Fruit fly (Drosophila melanogaster): ENCODE data around the gene Nedd4.
A peak's percentile ranks its signal among the peaks of the same experiment; 100 is the strongest.

Gene Nedd4

DNA sequence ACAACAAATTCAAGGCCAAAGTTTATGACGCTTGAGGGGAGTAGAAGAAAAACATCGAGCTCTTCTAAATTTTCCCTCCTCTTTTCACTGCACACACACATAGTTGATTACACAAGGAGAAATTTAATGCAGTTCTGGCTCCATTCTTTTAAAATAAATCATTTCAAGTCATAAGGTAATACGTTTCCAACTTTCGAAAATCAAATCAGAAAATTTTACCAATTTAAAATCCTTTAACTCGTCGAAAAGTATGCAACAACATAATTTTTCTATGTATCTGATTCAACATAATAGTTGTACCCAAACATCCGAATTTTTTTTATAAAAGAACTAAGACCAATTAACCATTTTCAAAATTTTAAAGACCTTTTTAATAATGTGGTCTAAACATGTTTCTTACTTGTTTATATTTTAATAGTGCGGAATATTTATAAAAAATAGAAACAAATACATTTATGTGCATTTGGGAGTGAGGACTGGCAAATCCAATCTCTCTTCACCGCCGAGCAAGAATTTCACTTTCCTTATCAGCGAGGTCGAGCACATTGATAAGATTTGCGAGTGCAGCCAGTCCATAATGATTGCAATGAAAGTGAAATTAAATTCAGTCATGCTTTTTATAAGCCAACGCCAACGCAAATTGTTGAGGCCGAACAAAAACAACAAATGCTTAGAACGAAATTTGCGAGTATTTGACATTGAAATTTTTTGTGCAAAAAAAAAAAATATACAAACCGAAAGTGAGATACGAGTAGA, 23.7 kb upstream of the Nedd4 start (continued):
- TF ChIP-seq Drgx (GFP tag; IDR thresholded peaks at IDR 0.05) (0 out of 2 replicates have a peak, but pooled peaks have one; percentile 14), CG2120 (GFP tag; optimal IDR thresholded peaks at IDR 0.05) (peak; percentile 34), phol (tag; optimal IDR thresholded peaks at IDR 0.05) (peak; percentile 22), jumu (GFP tag; optimal IDR thresholded peaks at IDR 0.05) (no peak), insv (GFP tag; optimal IDR thresholded peaks at IDR 0.05) (peak in 1 of 2 experiments; percentile 15), gsb (GFP tag; IDR thresholded peaks at IDR 0.05) (no peak), C15 (GFP tag; IDR thresholded peaks at IDR 0.05) (no peak), CG1792 (GFP tag; optimal IDR thresholded peaks at IDR 0.05) (no peak), Scr (GFP tag; IDR thresholded peaks at IDR 0.05; ENCODE audit: partially characterized antibody) (no peak), CG7839 (tag; optimal IDR thresholded peaks at IDR 0.05) (no peak), CG2678 (tag; optimal IDR thresholded peaks at IDR 0.05) (no peak), grn (GFP tag; optimal IDR thresholded peaks at IDR 0.05) (no peak)

DNA sequence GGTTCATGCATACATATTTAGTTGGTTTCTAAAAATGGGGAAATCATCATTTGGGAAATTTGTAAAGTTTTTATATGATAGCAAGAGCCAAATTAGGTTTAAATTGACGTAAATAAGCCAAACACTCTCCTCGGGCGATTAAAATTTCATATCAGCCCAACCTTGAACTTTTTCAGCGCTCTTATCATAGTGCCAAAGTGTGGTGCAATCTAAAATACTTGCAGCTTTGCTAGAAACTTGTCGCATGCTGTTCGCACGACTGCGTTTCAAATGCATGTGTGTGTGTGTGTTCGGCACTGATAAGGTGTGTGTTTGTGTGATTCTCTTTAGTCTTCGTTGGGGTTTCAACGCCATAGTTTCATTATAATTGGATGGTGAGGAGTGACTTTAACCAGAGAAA, 23.1 kb upstream of the Nedd4 start:
- no peak for TF ChIP-seq NK7.1 (GFP tag; optimal IDR thresholded peaks at IDR 0.05)
- peak; percentile 22 for TF ChIP-seq cg (GFP tag; optimal IDR thresholded peaks at IDR 0.05)
- no peak for TF ChIP-seq CG1603 (tag; optimal IDR thresholded peaks at IDR 0.05)
- TF ChIP-seq CG11696 (GFP tag; IDR thresholded peaks at IDR 0.05), result peak; percentile 68

DNA sequence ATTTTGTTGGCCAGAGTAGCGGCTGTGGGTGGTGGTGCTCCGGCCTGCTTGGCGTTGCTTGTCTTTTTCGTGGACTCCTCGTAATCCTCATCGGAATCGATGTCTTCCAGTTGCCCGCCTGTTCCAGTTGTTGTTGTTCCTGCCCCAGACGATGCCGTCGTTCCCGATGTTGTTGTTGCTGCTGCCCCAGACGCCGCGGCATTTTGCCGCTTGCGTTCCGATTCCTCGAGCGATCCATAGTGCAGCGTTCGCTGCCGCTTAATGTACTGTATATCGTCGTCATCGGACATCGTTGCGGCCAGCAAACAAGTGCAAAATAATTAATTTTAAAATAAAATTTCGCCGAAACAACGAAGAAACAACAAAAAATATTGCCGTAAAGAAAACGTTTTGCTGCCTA, 16.4 kb upstream of the Nedd4 start:
- TF ChIP-seq MESR4 (GFP tag; optimal IDR thresholded peaks at IDR 0.05) (peak; percentile 61), CG10654 (GFP tag; optimal IDR thresholded peaks at IDR 0.05) (no peak), CG4360 (GFP tag; IDR thresholded peaks at IDR 0.05) (peak; percentile 98), CG12659 (GFP tag; optimal IDR thresholded peaks at IDR 0.05) (no peak), zen (tag; optimal IDR thresholded peaks at IDR 0.05) (no peak), CG34422 (GFP tag; IDR thresholded peaks at IDR 0.05) (peak; percentile 75; the same call in 1 of the 3 replicates), MBD-R2 (GFP tag; IDR thresholded peaks at IDR 0.05) (peak; percentile 75), pfk (GFP tag; optimal IDR thresholded peaks at IDR 0.05) (peak; percentile 74)

DNA sequence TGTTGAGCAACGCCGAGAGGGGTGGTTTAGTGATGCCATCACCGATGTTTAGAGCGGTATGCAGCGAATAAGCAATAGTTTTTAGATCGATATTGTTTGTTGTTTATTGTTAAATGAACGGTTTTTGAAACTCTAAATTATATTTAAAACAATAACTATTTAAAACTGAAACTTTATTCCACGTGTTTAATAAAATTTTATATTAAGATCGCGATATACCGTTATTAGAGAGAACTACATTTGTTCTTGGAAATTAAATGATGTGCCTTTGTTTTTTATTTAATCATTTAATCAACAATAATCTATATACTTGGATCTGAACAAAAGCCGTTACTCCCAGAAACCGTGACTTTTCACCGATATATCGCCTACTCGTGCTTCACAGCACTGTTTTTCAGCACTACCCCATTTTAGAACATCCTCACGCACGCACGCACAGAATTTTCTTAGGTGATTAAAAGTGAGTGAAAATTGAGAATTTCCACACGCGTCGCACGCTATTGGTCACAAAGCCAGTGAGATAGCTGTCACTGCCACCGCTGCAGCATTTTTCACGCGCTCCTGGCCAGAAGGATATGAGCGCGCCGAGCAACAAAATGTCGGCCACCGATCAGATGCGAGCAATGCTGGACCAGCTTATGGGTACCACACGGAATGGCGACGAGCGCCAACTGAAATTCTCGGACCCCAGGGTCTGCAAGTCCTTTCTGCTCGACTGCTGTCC, 15.8 kb upstream of the Nedd4 start, which contains the start of the genes U4-U6-60K and CG7564:
Gene U4-U6-60K (minus strand): TSS at position 20 of the 724 bp plus-strand sequence.
Gene CG7564 (plus strand): TSS at position 406 of the 724 bp plus-strand sequence.
- TF ChIP-seq CG7556 (GFP tag; optimal IDR thresholded peaks at IDR 0.05), result peak; percentile 69
- peak; percentile 17; the same call in 1 of the 2 replicates for TF ChIP-seq esg (GFP tag; conservative IDR thresholded peaks at IDR 0.05)
- TF ChIP-seq CG11560 (tag; IDR thresholded peaks at IDR 0.05), result no peak
- peak; percentile 65 for TF ChIP-seq grn (GFP tag; optimal IDR thresholded peaks at IDR 0.05)
- TF ChIP-seq CG7928 (GFP tag; optimal IDR thresholded peaks at IDR 0.05), result peak; percentile 45
- peak; percentile 23 for TF ChIP-seq CG6854 (GFP tag; optimal IDR thresholded peaks at IDR 0.05)
- TF ChIP-seq CG32772 (GFP tag; IDR thresholded peaks at IDR 0.05), result no peak
- TF ChIP-seq stwl (tag; optimal IDR thresholded peaks at IDR 0.05), result peak; percentile 25
- no peak for TF ChIP-seq CG13296 (GFP tag; optimal IDR thresholded peaks at IDR 0.05)
- peak; percentile 77 for TF ChIP-seq CG9437 (GFP tag; optimal IDR thresholded peaks at IDR 0.05)
- no peak for TF ChIP-seq CG2202 (tag; optimal IDR thresholded peaks at IDR 0.05)
- peak in 1 of 2 experiments; percentile 57 for TF ChIP-seq Hr51 (GFP tag; optimal IDR thresholded peaks at IDR 0.05)
- no peak for TF ChIP-seq ham (GFP tag; IDR thresholded peaks at IDR 0.05)
- peak; percentile 76 for TF ChIP-seq CG16815 (GFP tag; optimal IDR thresholded peaks at IDR 0.05)
- peak; percentile 79 for TF ChIP-seq phol (tag; optimal IDR thresholded peaks at IDR 0.05)
- no peak for TF ChIP-seq CG3726 (GFP tag; IDR thresholded peaks at IDR 0.05)
- peak; percentile 63 for TF ChIP-seq chn (GFP tag; optimal IDR thresholded peaks at IDR 0.05)
- peak; percentile 38 for TF ChIP-seq tx (GFP tag; optimal IDR thresholded peaks at IDR 0.05)
- TF ChIP-seq Lhr (GFP tag; optimal IDR thresholded peaks at IDR 0.05), result peak; percentile 51
- TF ChIP-seq Poxn (GFP tag; IDR thresholded peaks at IDR 0.05), result no peak
- no peak for TF ChIP-seq Trl (optimal IDR thresholded peaks at IDR 0.05)
- peak; percentile 38 for TF ChIP-seq Trl (GFP tag; optimal IDR thresholded peaks at IDR 0.05)
